ENCODE assay signal across 1 fruit fly cellular context in genomic region chr3L:17004765-17005414, dm6.
TF ChIP-seq lines count a peak whose summit lies in the region.

No protein-coding gene starts in this region.

TF ChIP-seq in whole organism, embryonic, 481 proteins besides CTCF, POLR2A, EP300 and RAD21 (continued from another document and continues in another):
- TF ChIP-seq CG2875 (GFP tag; optimal IDR thresholded peaks at IDR 0.05; lab: Kevin White, UChicago): peak; percentile 30
- TF ChIP-seq CG8281 (tag; optimal IDR thresholded peaks at IDR 0.05; lab: Kevin White, UChicago): peak; percentile 63
- TF ChIP-seq CG1233 (GFP tag; optimal IDR thresholded peaks at IDR 0.05; lab: Kevin White, UChicago): no peak
- TF ChIP-seq CG17328 (GFP tag; IDR thresholded peaks at IDR 0.05; lab: Robert Waterston, UW): 0 out of 2 replicates have a peak, but pooled peaks have one; percentile 23
- TF ChIP-seq CG18764 (GFP tag; optimal IDR thresholded peaks at IDR 0.05; lab: Kevin White, UChicago): no peak
- TF ChIP-seq ac (GFP tag; optimal IDR thresholded peaks at IDR 0.05; lab: Kevin White, UChicago): no peak
- no peak for TF ChIP-seq CG17186 (GFP tag; optimal IDR thresholded peaks at IDR 0.05; lab: Kevin White, UChicago)
- TF ChIP-seq peb (GFP tag; IDR thresholded peaks at IDR 0.05; lab: Robert Waterston, UW): no peak
- no peak for TF ChIP-seq jumu (GFP tag; optimal IDR thresholded peaks at IDR 0.05; lab: Kevin White, UChicago)
- TF ChIP-seq hth (optimal IDR thresholded peaks at IDR 0.05; lab: Kevin White, UChicago): no peak
- TF ChIP-seq tll (GFP tag; optimal IDR thresholded peaks at IDR 0.05; lab: Kevin White, UChicago): peak in 1 of 2 experiments; percentile 3
- TF ChIP-seq tio (GFP tag; optimal IDR thresholded peaks at IDR 0.05; lab: Kevin White, UChicago): no peak
- TF ChIP-seq CG2129 (GFP tag; IDR thresholded peaks at IDR 0.05; lab: Robert Waterston, UW; ENCODE audit: partially characterized antibody): no peak
- TF ChIP-seq Dip3 (GFP tag; optimal IDR thresholded peaks at IDR 0.05; lab: Kevin White, UChicago): no peak
- TF ChIP-seq Dad (GFP tag; optimal IDR thresholded peaks at IDR 0.05; lab: Kevin White, UChicago): no peak
- TF ChIP-seq CG6175 (GFP tag; IDR thresholded peaks at IDR 0.05; lab: Robert Waterston, UW): no peak
- 0 out of 3 replicates have a peak, but pooled peaks have one; percentile 26 for TF ChIP-seq ci (GFP tag; IDR thresholded peaks at IDR 0.05; lab: Robert Waterston, UW)
- TF ChIP-seq tap (tag; optimal IDR thresholded peaks at IDR 0.05; lab: Kevin White, UChicago): no peak
- 0 out of 2 replicates have a peak, but pooled peaks have one; percentile 9 for TF ChIP-seq esg (GFP tag; conservative IDR thresholded peaks at IDR 0.05; lab: Robert Waterston, UW)
- TF ChIP-seq stwl (tag; optimal IDR thresholded peaks at IDR 0.05; lab: Kevin White, UChicago): no peak
- TF ChIP-seq al (GFP tag; IDR thresholded peaks at IDR 0.05; lab: Robert Waterston, UW): peak; percentile 57
- TF ChIP-seq bbx (GFP tag; IDR thresholded peaks at IDR 0.05; lab: Robert Waterston, UW; ENCODE audit: partially characterized antibody): no peak
- no peak for TF ChIP-seq pum (GFP tag; optimal IDR thresholded peaks at IDR 0.05; lab: Kevin White, UChicago)
- TF ChIP-seq CoRest (tag; optimal IDR thresholded peaks at IDR 0.05; lab: Kevin White, UChicago): no peak
- no peak for TF ChIP-seq unpg (GFP tag; optimal IDR thresholded peaks at IDR 0.05; lab: Kevin White, UChicago)
- TF ChIP-seq HLHmδ (GFP tag; optimal IDR thresholded peaks at IDR 0.05; lab: Kevin White, UChicago): peak; percentile 5
- TF ChIP-seq CG9727 (GFP tag; optimal IDR thresholded peaks at IDR 0.05; lab: Kevin White, UChicago): no peak
- TF ChIP-seq CG17361 (GFP tag; IDR thresholded peaks at IDR 0.05; lab: Robert Waterston, UW): no peak
- TF ChIP-seq ranshi (GFP tag; IDR thresholded peaks at IDR 0.05; lab: Robert Waterston, UW): no peak; the same call in none of the 2 replicates
- TF ChIP-seq pnt (GFP tag; optimal IDR thresholded peaks at IDR 0.05; lab: Kevin White, UChicago): no peak
- no peak for TF ChIP-seq CG8765 (GFP tag; IDR thresholded peaks at IDR 0.05; lab: Robert Waterston, UW)
- no peak for TF ChIP-seq Poxn (GFP tag; IDR thresholded peaks at IDR 0.05; lab: Robert Waterston, UW)
- TF ChIP-seq Kr (GFP tag; optimal IDR thresholded peaks at IDR 0.05; lab: Kevin White, UChicago): no peak
- TF ChIP-seq Fer3 (tag; optimal IDR thresholded peaks at IDR 0.05; lab: Kevin White, UChicago): no peak
- no peak for TF ChIP-seq CG30020 (tag; optimal IDR thresholded peaks at IDR 0.05; lab: Kevin White, UChicago)
- TF ChIP-seq CG33213 (GFP tag; optimal IDR thresholded peaks at IDR 0.05; lab: Kevin White, UChicago): no peak
- peak; percentile 31; the same call in 1 of the 2 replicates for TF ChIP-seq sob (GFP tag; IDR thresholded peaks at IDR 0.05; lab: Robert Waterston, UW)
- no peak for TF ChIP-seq eyg (GFP tag; optimal IDR thresholded peaks at IDR 0.05; lab: Kevin White, UChicago)
- no peak for TF ChIP-seq chif (GFP tag; optimal IDR thresholded peaks at IDR 0.05; lab: Kevin White, UChicago)
- peak; percentile 28 for TF ChIP-seq CG3847 (GFP tag; IDR thresholded peaks at IDR 0.05; lab: Robert Waterston, UW)
- no peak for TF ChIP-seq GATAe (GFP tag; conservative IDR thresholded peaks at IDR 0.05; lab: Robert Waterston, UW)
- no peak for TF ChIP-seq Sox102F (GFP tag; optimal IDR thresholded peaks at IDR 0.05; lab: Kevin White, UChicago)
- no peak for TF ChIP-seq dimm (GFP tag; IDR thresholded peaks at IDR 0.05; lab: Robert Waterston, UW)
- TF ChIP-seq CG3163 (GFP tag; optimal IDR thresholded peaks at IDR 0.05; lab: Kevin White, UChicago): no peak
- no peak for TF ChIP-seq Xrp1 (GFP tag; IDR thresholded peaks at IDR 0.05; lab: Robert Waterston, UW)
- no peak for TF ChIP-seq Doc3 (GFP tag; IDR thresholded peaks at IDR 0.05; lab: Robert Waterston, UW; ENCODE audit: partially characterized antibody)
- peak; percentile 45 for TF ChIP-seq Ptx1 (GFP tag; IDR thresholded peaks at IDR 0.05; lab: Robert Waterston, UW)
- TF ChIP-seq unc-4 (GFP tag; IDR thresholded peaks at IDR 0.05; lab: Robert Waterston, UW; ENCODE audit: partially characterized antibody): no peak
- no peak for TF ChIP-seq CG10654 (GFP tag; optimal IDR thresholded peaks at IDR 0.05; lab: Kevin White, UChicago)
- peak; percentile 6; the same call in 1 of the 2 replicates for TF ChIP-seq CG11085 (GFP tag; IDR thresholded peaks at IDR 0.05; lab: Robert Waterston, UW)
- no peak; the same call in 2 of the 3 replicates for TF ChIP-seq jigr1 (GFP tag; IDR thresholded peaks at IDR 0.05; lab: Robert Waterston, UW)
- no peak for TF ChIP-seq caup (GFP tag; optimal IDR thresholded peaks at IDR 0.05; lab: Kevin White, UChicago; ENCODE audit: severe bottlenecking)
- no peak for TF ChIP-seq gt (GFP tag; IDR thresholded peaks at IDR 0.05; lab: Robert Waterston, UW)
- TF ChIP-seq ems (GFP tag; optimal IDR thresholded peaks at IDR 0.05; lab: Kevin White, UChicago): no peak
- no peak for TF ChIP-seq nom (GFP tag; optimal IDR thresholded peaks at IDR 0.05; lab: Kevin White, UChicago)
- TF ChIP-seq CG17612 (GFP tag; IDR thresholded peaks at IDR 0.05; lab: Robert Waterston, UW): no peak
- TF ChIP-seq CG4282 (GFP tag; optimal IDR thresholded peaks at IDR 0.05; lab: Kevin White, UChicago): peak; percentile 1
- TF ChIP-seq Rx (GFP tag; IDR thresholded peaks at IDR 0.05; lab: Robert Waterston, UW): no peak
- TF ChIP-seq NK7.1 (GFP tag; optimal IDR thresholded peaks at IDR 0.05; lab: Kevin White, UChicago): no peak
- TF ChIP-seq CG1647 (GFP tag; optimal IDR thresholded peaks at IDR 0.05; lab: Kevin White, UChicago): no peak
- TF ChIP-seq NC2β (GFP tag; optimal IDR thresholded peaks at IDR 0.05; lab: Kevin White, UChicago): no peak
- peak; percentile 33; the same call in 1 of the 2 replicates for TF ChIP-seq sisA (GFP tag; IDR thresholded peaks at IDR 0.05; lab: Robert Waterston, UW)
- TF ChIP-seq twi (tag; optimal IDR thresholded peaks at IDR 0.05; lab: Kevin White, UChicago): no peak
- 0 out of 2 replicates have a peak, but pooled peaks have one; percentile 12 for TF ChIP-seq E2f1 (GFP tag; IDR thresholded peaks at IDR 0.05; lab: Robert Waterston, UW)
- TF ChIP-seq ham (GFP tag; IDR thresholded peaks at IDR 0.05; lab: Robert Waterston, UW): 0 out of 2 replicates have a peak, but pooled peaks have one; percentile 7
- TF ChIP-seq CG17359 (tag; optimal IDR thresholded peaks at IDR 0.05; lab: Kevin White, UChicago): no peak
- no peak for TF ChIP-seq CG18011 (GFP tag; optimal IDR thresholded peaks at IDR 0.05; lab: Kevin White, UChicago)
- TF ChIP-seq Rfx (GFP tag; IDR thresholded peaks at IDR 0.05; lab: Robert Waterston, UW): peak; percentile 69
- no peak for TF ChIP-seq CG9437 (GFP tag; optimal IDR thresholded peaks at IDR 0.05; lab: Kevin White, UChicago)
- no peak for TF ChIP-seq mam (GFP tag; optimal IDR thresholded peaks at IDR 0.05; lab: Kevin White, UChicago)
- no peak for TF ChIP-seq CG11398 (GFP tag; optimal IDR thresholded peaks at IDR 0.05; lab: Kevin White, UChicago)
- TF ChIP-seq CG4730 (GFP tag; IDR thresholded peaks at IDR 0.05; lab: Robert Waterston, UW): 0 out of 2 replicates have a peak, but pooled peaks have one; percentile 3
- TF ChIP-seq CG31365 (tag; optimal IDR thresholded peaks at IDR 0.05; lab: Kevin White, UChicago): no peak
- TF ChIP-seq CkIIα-i1 (GFP tag; IDR thresholded peaks at IDR 0.05; lab: Robert Waterston, UW): no peak
- TF ChIP-seq CG8944 (GFP tag; optimal IDR thresholded peaks at IDR 0.05; lab: Kevin White, UChicago): no peak
- TF ChIP-seq CG8290 (GFP tag; optimal IDR thresholded peaks at IDR 0.05; lab: Kevin White, UChicago): no peak
- TF ChIP-seq CG8290 (tag; optimal IDR thresholded peaks at IDR 0.05; lab: Kevin White, UChicago): peak in 1 of 2 experiments; percentile 13
- TF ChIP-seq Gug (GFP tag; IDR thresholded peaks at IDR 0.05; lab: Robert Waterston, UW): no peak
- no peak for TF ChIP-seq CG30403 (GFP tag; optimal IDR thresholded peaks at IDR 0.05; lab: Kevin White, UChicago)
- no peak for TF ChIP-seq vnd (GFP tag; IDR thresholded peaks at IDR 0.05; lab: Robert Waterston, UW; ENCODE audit: partially characterized antibody)
- TF ChIP-seq CG32772 (GFP tag; IDR thresholded peaks at IDR 0.05; lab: Robert Waterston, UW): peak; percentile 56; the same call in 1 of the 2 replicates
- peak; percentile 25; the same call in 1 of the 3 replicates for TF ChIP-seq z (GFP tag; IDR thresholded peaks at IDR 0.05; lab: Robert Waterston, UW)
- no peak for TF ChIP-seq org-1 (GFP tag; optimal IDR thresholded peaks at IDR 0.05; lab: Kevin White, UChicago)
- TF ChIP-seq CG6765 (GFP tag; optimal IDR thresholded peaks at IDR 0.05; lab: Kevin White, UChicago): no peak
- no peak for TF ChIP-seq gem (tag; optimal IDR thresholded peaks at IDR 0.05; lab: Kevin White, UChicago)
- no peak for TF ChIP-seq CG12744 (GFP tag; optimal IDR thresholded peaks at IDR 0.05; lab: Kevin White, UChicago)
- TF ChIP-seq CG10147 (GFP tag; optimal IDR thresholded peaks at IDR 0.05; lab: Kevin White, UChicago): no peak
- TF ChIP-seq Lhr (GFP tag; optimal IDR thresholded peaks at IDR 0.05; lab: Kevin White, UChicago): no peak
- no peak for TF ChIP-seq CG18619 (GFP tag; optimal IDR thresholded peaks at IDR 0.05; lab: Kevin White, UChicago)
- no peak for TF ChIP-seq CG7963 (GFP tag; IDR thresholded peaks at IDR 0.05; lab: Robert Waterston, UW; ENCODE audit: partially characterized antibody)
- no peak for TF ChIP-seq da (GFP tag; optimal IDR thresholded peaks at IDR 0.05; lab: Kevin White, UChicago)
- TF ChIP-seq CG8359 (GFP tag; optimal IDR thresholded peaks at IDR 0.05; lab: Kevin White, UChicago; ENCODE audit: borderline replicate concordance): no peak
- TF ChIP-seq Mes4 (GFP tag; optimal IDR thresholded peaks at IDR 0.05; lab: Kevin White, UChicago): no peak
- no peak for TF ChIP-seq Atf-2 (GFP tag; optimal IDR thresholded peaks at IDR 0.05; lab: Kevin White, UChicago)
- peak; percentile 10; the same call in 2 of the 3 replicates for TF ChIP-seq Aef1 (GFP tag; IDR thresholded peaks at IDR 0.05; lab: Robert Waterston, UW)
- no peak for TF ChIP-seq Dp (GFP tag; optimal IDR thresholded peaks at IDR 0.05; lab: Kevin White, UChicago)
- peak; percentile 36; the same call in 1 of the 3 replicates for TF ChIP-seq CG34422 (GFP tag; IDR thresholded peaks at IDR 0.05; lab: Robert Waterston, UW)
- peak; percentile 20 for TF ChIP-seq CG33557 (GFP tag; optimal IDR thresholded peaks at IDR 0.05; lab: Kevin White, UChicago)
- TF ChIP-seq Hand (GFP tag; optimal IDR thresholded peaks at IDR 0.05; lab: Kevin White, UChicago): no peak
- no peak for TF ChIP-seq Lpt (GFP tag; optimal IDR thresholded peaks at IDR 0.05; lab: Kevin White, UChicago)
- TF ChIP-seq Spps (tag; optimal IDR thresholded peaks at IDR 0.05; lab: Kevin White, UChicago): no peak
- no peak for TF ChIP-seq Awh (GFP tag; IDR thresholded peaks at IDR 0.05; lab: Robert Waterston, UW)
- no peak for TF ChIP-seq CG11504 (tag; optimal IDR thresholded peaks at IDR 0.05; lab: Kevin White, UChicago)
- TF ChIP-seq Taf1 (GFP tag; IDR thresholded peaks at IDR 0.05; lab: Robert Waterston, UW): peak; percentile 47; the same call in 1 of the 2 replicates
- no peak for TF ChIP-seq sens-2 (GFP tag; IDR thresholded peaks at IDR 0.05; lab: Robert Waterston, UW)
- TF ChIP-seq CG11723 (GFP tag; optimal IDR thresholded peaks at IDR 0.05; lab: Kevin White, UChicago): no peak
- TF ChIP-seq ttk (GFP tag; IDR thresholded peaks at IDR 0.05; lab: Robert Waterston, UW): no peak
- no peak for TF ChIP-seq wek (GFP tag; optimal IDR thresholded peaks at IDR 0.05; lab: Kevin White, UChicago)
- no peak for TF ChIP-seq zfh2 (GFP tag; optimal IDR thresholded peaks at IDR 0.05; lab: Kevin White, UChicago)
- TF ChIP-seq CG12104 (GFP tag; optimal IDR thresholded peaks at IDR 0.05; lab: Kevin White, UChicago): peak; percentile 11
- no peak for TF ChIP-seq Bdp1 (GFP tag; optimal IDR thresholded peaks at IDR 0.05; lab: Kevin White, UChicago)
- no peak for TF ChIP-seq CG9876 (GFP tag; optimal IDR thresholded peaks at IDR 0.05; lab: Kevin White, UChicago)
- no peak for TF ChIP-seq HHEX (GFP tag; optimal IDR thresholded peaks at IDR 0.05; lab: Kevin White, UChicago)
- TF ChIP-seq CG12391 (tag; optimal IDR thresholded peaks at IDR 0.05; lab: Kevin White, UChicago): no peak
- TF ChIP-seq CG1529 (GFP tag; optimal IDR thresholded peaks at IDR 0.05; lab: Kevin White, UChicago): no peak
- TF ChIP-seq sd (tag; optimal IDR thresholded peaks at IDR 0.05; lab: Kevin White, UChicago): peak; percentile 91
- TF ChIP-seq CG16863 (GFP tag; optimal IDR thresholded peaks at IDR 0.05; lab: Kevin White, UChicago): no peak
- TF ChIP-seq Pdp1 (GFP tag; optimal IDR thresholded peaks at IDR 0.05; lab: Kevin White, UChicago): no peak
- TF ChIP-seq Med (GFP tag; lab: Kevin White, UChicago): peak; percentile 54
- TF ChIP-seq luna (GFP tag; optimal IDR thresholded peaks at IDR 0.05; lab: Kevin White, UChicago): no peak
- TF ChIP-seq Antp (GFP tag; optimal IDR thresholded peaks at IDR 0.05; lab: Kevin White, UChicago): no peak
- no peak for TF ChIP-seq slou (GFP tag; optimal IDR thresholded peaks at IDR 0.05; lab: Kevin White, UChicago)
- no peak for TF ChIP-seq CG9817 (tag; optimal IDR thresholded peaks at IDR 0.05; lab: Kevin White, UChicago)
- no peak for TF ChIP-seq D (optimal IDR thresholded peaks at IDR 0.05; lab: Kevin White, UChicago)
- no peak for TF ChIP-seq D (GFP tag; optimal IDR thresholded peaks at IDR 0.05; lab: Kevin White, UChicago)
- no peak for TF ChIP-seq Dip2 (GFP tag; IDR thresholded peaks at IDR 0.05; lab: Robert Waterston, UW)
- peak; percentile 51 for TF ChIP-seq sqz (GFP tag; optimal IDR thresholded peaks at IDR 0.05; lab: Kevin White, UChicago)
- no peak for TF ChIP-seq chn (GFP tag; optimal IDR thresholded peaks at IDR 0.05; lab: Kevin White, UChicago)
- no peak for TF ChIP-seq dmrt11E (tag; optimal IDR thresholded peaks at IDR 0.05; lab: Kevin White, UChicago)
- TF ChIP-seq CG6254 (GFP tag; optimal IDR thresholded peaks at IDR 0.05; lab: Kevin White, UChicago): no peak
- TF ChIP-seq maf-S (GFP tag; optimal IDR thresholded peaks at IDR 0.05; lab: Kevin White, UChicago): no peak
- no peak for TF ChIP-seq trh (GFP tag; optimal IDR thresholded peaks at IDR 0.05; lab: Kevin White, UChicago)
- TF ChIP-seq row (GFP tag; IDR thresholded peaks at IDR 0.05; lab: Robert Waterston, UW): peak; percentile 11; the same call in 2 of the 3 replicates
- no peak for TF ChIP-seq phol (tag; optimal IDR thresholded peaks at IDR 0.05; lab: Kevin White, UChicago)
- no peak for TF ChIP-seq CG9797 (GFP tag; optimal IDR thresholded peaks at IDR 0.05; lab: Kevin White, UChicago)
